Fruit fly (Drosophila melanogaster): ENCODE measurements around the gene robl37BC.
A peak's percentile ranks its signal among the peaks of the same experiment; 100 is the strongest.

Gene robl37BC

DNA sequence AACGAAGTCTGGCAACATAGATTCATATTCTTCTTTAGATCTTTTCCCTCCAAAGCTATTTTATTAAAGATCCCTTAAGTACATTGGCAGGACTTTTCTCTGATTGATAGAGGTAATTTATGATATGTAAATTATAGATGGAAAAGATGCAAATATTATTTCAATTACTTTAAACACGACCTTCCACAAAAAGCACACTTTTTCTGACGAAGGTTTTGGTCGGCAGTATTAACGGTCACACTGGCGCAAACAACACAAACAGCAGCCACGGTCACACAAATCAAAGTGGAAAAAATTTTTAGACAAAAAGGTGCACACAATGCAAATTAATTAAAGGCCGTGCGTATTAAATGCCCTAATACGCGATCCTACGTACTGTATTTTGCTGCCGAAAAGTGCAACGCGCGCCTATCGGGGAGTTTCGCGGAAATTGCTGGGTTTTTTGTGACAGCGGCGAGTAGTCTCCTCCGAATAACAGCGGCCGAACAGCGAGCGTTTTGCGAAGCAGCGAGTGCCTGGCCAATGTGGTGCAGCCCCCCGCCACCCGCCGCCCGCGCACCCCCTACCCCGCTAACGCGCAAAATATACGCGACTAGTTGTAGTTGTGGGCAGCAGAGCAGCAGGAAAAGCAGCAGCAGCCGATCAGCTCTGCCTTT, 43.3 kb downstream of the robl37BC start, which contains the start of gene CG10492 (continued):
- TF ChIP-seq Dll (GFP tag; IDR thresholded peaks at IDR 0.05; ENCODE audit: partially characterized antibody) (0 out of 4 replicates have a peak, but pooled peaks have one; percentile 39), Taf1 (GFP tag; IDR thresholded peaks at IDR 0.05) (no peak), CG7786 (GFP tag; optimal IDR thresholded peaks at IDR 0.05) (no peak), kni (GFP tag; optimal IDR thresholded peaks at IDR 0.05) (peak; percentile 92), CG18619 (GFP tag; optimal IDR thresholded peaks at IDR 0.05) (no peak), Tbp (GFP tag; optimal IDR thresholded peaks at IDR 0.05) (no peak), CG10267 (tag; optimal IDR thresholded peaks at IDR 0.05) (peak; percentile 66), CG14965 (GFP tag; optimal IDR thresholded peaks at IDR 0.05; ENCODE audit: borderline replicate concordance) (no peak), CG11093 (GFP tag; IDR thresholded peaks at IDR 0.05) (no peak), CG5180 (GFP tag; optimal IDR thresholded peaks at IDR 0.05) (no peak), bcd (GFP tag; optimal IDR thresholded peaks at IDR 0.05) (no peak), CG11695 (GFP tag; IDR thresholded peaks at IDR 0.05) (no peak), CG10147 (GFP tag; optimal IDR thresholded peaks at IDR 0.05) (no peak), CG10565 (GFP tag; optimal IDR thresholded peaks at IDR 0.05) (no peak), CG9797 (GFP tag; optimal IDR thresholded peaks at IDR 0.05) (peak; percentile 92), jigr1 (GFP tag; IDR thresholded peaks at IDR 0.05) (no peak), Doc3 (GFP tag; IDR thresholded peaks at IDR 0.05; ENCODE audit: partially characterized antibody) (no peak), H2.0 (GFP tag; IDR thresholded peaks at IDR 0.05) (no peak), zf30C (GFP tag; optimal IDR thresholded peaks at IDR 0.05) (no peak), Camta (GFP tag; optimal IDR thresholded peaks at IDR 0.05) (no peak), CG4707 (GFP tag; optimal IDR thresholded peaks at IDR 0.05) (no peak), CG42726 (GFP tag; IDR thresholded peaks at IDR 0.05; ENCODE audit: partially characterized antibody) (0 out of 2 replicates have a peak, but pooled peaks have one; percentile 21), CG8281 (tag; optimal IDR thresholded peaks at IDR 0.05) (no peak), CG15601 (tag; optimal IDR thresholded peaks at IDR 0.05) (no peak), HHEX (GFP tag; optimal IDR thresholded peaks at IDR 0.05) (no peak), CG6791 (GFP tag; IDR thresholded peaks at IDR 0.05; ENCODE audit: partially characterized antibody) (peak; percentile 55; the same call in 1 of the 3 replicates), Opbp (GFP tag; IDR thresholded peaks at IDR 0.05; ENCODE audit: partially characterized antibody) (peak; percentile 51; the same call in 1 of the 3 replicates), H15 (GFP tag; IDR thresholded peaks at IDR 0.05) (no peak), CG1832 (GFP tag; optimal IDR thresholded peaks at IDR 0.05) (no peak), repo (GFP tag; optimal IDR thresholded peaks at IDR 0.05) (no peak), HLHmδ (GFP tag; optimal IDR thresholded peaks at IDR 0.05) (no peak), seq (GFP tag; IDR thresholded peaks at IDR 0.05) (no peak), Max (GFP tag; optimal IDR thresholded peaks at IDR 0.05) (peak; percentile 32), CG16813 (GFP tag; IDR thresholded peaks at IDR 0.05; ENCODE audit: partially characterized antibody) (peak; percentile 46; the same call in 2 of the 3 replicates), CG10209 (GFP tag; optimal IDR thresholded peaks at IDR 0.05) (no peak), dmrt11E (tag; optimal IDR thresholded peaks at IDR 0.05) (no peak), cas (GFP tag; IDR thresholded peaks at IDR 0.05) (no peak), CrebB (tag; optimal IDR thresholded peaks at IDR 0.05) (peak; percentile 36), Gug (GFP tag; IDR thresholded peaks at IDR 0.05) (no peak), da (GFP tag; optimal IDR thresholded peaks at IDR 0.05) (no peak), Atf-2 (GFP tag; optimal IDR thresholded peaks at IDR 0.05) (no peak), CG6689 (GFP tag; IDR thresholded peaks at IDR 0.05) (no peak), MBD-R2 (GFP tag; IDR thresholded peaks at IDR 0.05) (peak; percentile 54), CG12391 (tag; optimal IDR thresholded peaks at IDR 0.05) (peak; percentile 7), her (GFP tag; optimal IDR thresholded peaks at IDR 0.05) (no peak), CG3847 (GFP tag; IDR thresholded peaks at IDR 0.05) (peak; percentile 52; the same call in 1 of the 2 replicates), tna (GFP tag; IDR thresholded peaks at IDR 0.05; ENCODE audit: partially characterized antibody) (no peak), sob (GFP tag; IDR thresholded peaks at IDR 0.05) (no peak), Dfd (GFP tag; optimal IDR thresholded peaks at IDR 0.05) (no peak)

All from whole organism, embryonic.